Fruit fly (Drosophila melanogaster) whole organism, pupa: ENCODE measurements around the gene Cpr76Bc.

ENCODE experiments used
- CG10348 ChIP-seq: fragments of 200-800 bp; sonication (Bioruptor generic); IDR thresholded peaks from 2 replicates; pipeline ENCODE4 v1.3.6; 2022; ENCODE audit warnings: missing biosample characterization, missing genetic modification characterization
- CG12605 ChIP-seq: fragments of 200-800 bp; sonication (Bioruptor generic); IDR thresholded peaks from 2 replicates; pipeline ENCODE4 v1.3.6; 2022; ENCODE audit warnings: missing biosample characterization, missing genetic modification characterization
- CG13204 ChIP-seq: fragments of 200-800 bp; sonication (Bioruptor generic); optimal IDR thresholded peaks from 2 replicates; lab custom pipeline; 2018; ENCODE audit warnings: missing biosample characterization, mild to moderate bottlenecking, missing genetic modification characterization, moderate library complexity
- CG14655 ChIP-seq: fragments of 200-800 bp; sonication (Bioruptor generic); optimal IDR thresholded peaks from 3 replicates; lab custom pipeline; 2017; ENCODE audit warnings: mild to moderate bottlenecking, missing biosample characterization, missing genetic modification reagents, missing genetic modification characterization
- CG17806 ChIP-seq: fragments of 200-800 bp; sonication (Bioruptor generic); optimal IDR thresholded peaks from 2 replicates; lab custom pipeline; 2018; ENCODE audit warnings: missing biosample characterization, mild to moderate bottlenecking, missing genetic modification characterization, moderate library complexity
- CG34367 ChIP-seq: fragments of 200-800 bp; sonication (Bioruptor generic); optimal IDR thresholded peaks from 2 replicates; lab custom pipeline; 2018; ENCODE audit warnings: missing biosample characterization, mild to moderate bottlenecking, missing genetic modification characterization
- CG8159 ChIP-seq: fragments of 200-800 bp; sonication (Bioruptor generic); optimal IDR thresholded peaks from 3 replicates; lab custom pipeline; 2018; ENCODE audit warnings: missing biosample characterization, mild to moderate bottlenecking, missing genetic modification characterization, moderate library complexity
- CG8301 ChIP-seq: fragments of 200-800 bp; sonication (Bioruptor generic); optimal IDR thresholded peaks from 2 replicates; lab custom pipeline; 2018; ENCODE audit warnings: missing biosample characterization, mild to moderate bottlenecking, missing genetic modification characterization
- CG9948 ChIP-seq: fragments of 200-800 bp; sonication (Bioruptor generic); optimal IDR thresholded peaks from 2 replicates; lab custom pipeline; 2018; ENCODE audit warnings: missing biosample characterization, mild to moderate bottlenecking, missing genetic modification characterization, moderate library complexity
- D1 ChIP-seq: fragments of 200-800 bp; sonication (Bioruptor generic); optimal IDR thresholded peaks from 2 replicates; lab custom pipeline; 2018; ENCODE audit warnings: missing biosample characterization, mild to moderate bottlenecking, missing genetic modification characterization, moderate library complexity
- EcR ChIP-seq: fragments of 200-800 bp; sonication (Bioruptor generic); optimal IDR thresholded peaks from 3 replicates; lab custom pipeline; 2019; ENCODE audit warnings: missing biosample characterization, missing genetic modification characterization, mild to moderate bottlenecking, moderate library complexity, missing genetic modification reagents
- fd96Ca ChIP-seq: fragments of 200-800 bp; sonication (Bioruptor generic); IDR thresholded peaks from 3 replicates; pipeline ENCODE4 v1.3.6; 2022; ENCODE audit warnings: missing biosample characterization, missing genetic modification characterization
- gl ChIP-seq: fragments of 200-800 bp; sonication (Bioruptor generic); optimal IDR thresholded peaks from 2 replicates; lab custom pipeline; 2018; ENCODE audit warnings: missing biosample characterization, mild to moderate bottlenecking, missing genetic modification characterization
- rn ChIP-seq: fragments of 200-800 bp; sonication (Bioruptor generic); IDR thresholded peaks from 2 replicates; pipeline ENCODE4 v1.3.6; 2022; ENCODE audit warnings: missing biosample characterization, missing genetic modification characterization

- no peak for TF ChIP-seq CG17806 (tag; lab: Kevin White, UChicago)
- no peak for TF ChIP-seq CG8159 (tag; lab: Kevin White, UChicago)
- TF ChIP-seq EcR = no peak
- no peak for TF ChIP-seq CG13204 (GFP tag; lab: Kevin White, UChicago)
- TF ChIP-seq CG12605 = no peak
- no peak for TF ChIP-seq CG14655
- TF ChIP-seq rn (GFP tag; lab: Robert Waterston, UW) = no peak
- TF ChIP-seq CG34367 (tag; lab: Kevin White, UChicago) = no peak
- TF ChIP-seq CG8301 (tag; lab: Kevin White, UChicago) = no peak
- TF ChIP-seq D1 = no peak
- TF ChIP-seq CG10348 (GFP tag; lab: Robert Waterston, UW) = no peak
- no peak for TF ChIP-seq CG9948 (tag; lab: Kevin White, UChicago)
- no peak for TF ChIP-seq gl
- TF ChIP-seq fd96Ca (GFP tag; lab: Robert Waterston, UW) = no peak
Observed at dm6 chr3L:19520645-19521044, at the start of gene Cpr76Bc.
